Worm (Caenorhabditis elegans) whole organism, L4 larva: Measurements from ENCODE around the gene F14D12.1.

Experiments used
- D1046.2 ChIP-seq: fragments of 200-800 bp; sonication (Bioruptor generic); IDR thresholded peaks from 2 replicates; pipeline ENCODE4 v1.3.6; 2022; ENCODE audit warnings: missing genetic modification characterization, missing compliant biosample characterization
- F37D6.2 ChIP-seq: sonication (generic microtip); optimal IDR thresholded peaks from 2 replicates; lab custom pipeline; 2016; ENCODE audit warnings: mild to moderate bottlenecking, missing genetic modification characterization, missing compliant biosample characterization
- F44E2.7 ChIP-seq: fragments of 200-800 bp; sonication (Bioruptor generic); IDR thresholded peaks from 2 replicates; pipeline ENCODE4 v2.1.2; 2022; ENCODE audit warnings: missing genetic modification characterization, missing compliant biosample characterization
- R02D3.7 ChIP-seq: fragments of 150-350 bp; sonication (generic microtip); optimal IDR thresholded peaks from 3 replicates; lab custom pipeline; 2014; ENCODE audit warnings: missing biosample characterization, missing genetic modification characterization
- T20F7.1 ChIP-seq: fragments of 200-800 bp; sonication (Bioruptor generic); optimal IDR thresholded peaks from 2 replicates; lab custom pipeline; 2018; ENCODE audit warnings: mild to moderate bottlenecking, missing genetic modification characterization, missing compliant biosample characterization
- T26A8.4 ChIP-seq: fragments of 200-800 bp; sonication (Bioruptor generic); IDR thresholded peaks from 2 replicates; pipeline ENCODE4 v1.3.6; 2022; ENCODE audit warnings: missing genetic modification characterization, missing compliant biosample characterization
- Y5F2A.4 ChIP-seq: fragments of 200-800 bp; sonication (Bioruptor generic); optimal IDR thresholded peaks from 2 replicates; lab custom pipeline; 2018; ENCODE audit warnings: mild to moderate bottlenecking, missing genetic modification characterization, missing compliant biosample characterization
- Y75B8A.6 ChIP-seq: fragments of 200-800 bp; sonication (Bioruptor generic); IDR thresholded peaks from 2 replicates; pipeline ENCODE4 v1.3.6; 2022; ENCODE audit warnings: missing genetic modification reagents, missing genetic modification characterization, missing compliant biosample characterization
- aha-1 ChIP-seq: fragments of 150-350 bp; peaks from one replicate; lab custom pipeline; 2014; ENCODE audit warnings: missing biosample characterization, missing genetic modification characterization
- aly-2 ChIP-seq: sonication (generic microtip); optimal IDR thresholded peaks from 2 replicates; lab custom pipeline; 2018; ENCODE audit warnings: missing biosample characterization, missing genetic modification characterization
- attf-4 ChIP-seq: sonication (generic microtip); optimal IDR thresholded peaks from 3 replicates; lab custom pipeline; 2017; ENCODE audit warnings: missing biosample characterization, missing genetic modification characterization
- ceh-28 ChIP-seq: fragments of 150-350 bp; optimal IDR thresholded peaks from 2 replicates; lab custom pipeline; 2014; ENCODE audit warnings: missing biosample characterization, missing genetic modification reagents, missing genetic modification characterization
- ceh-82 ChIP-seq: sonication (generic microtip); optimal IDR thresholded peaks from 2 replicates; lab custom pipeline; 2017; ENCODE audit warnings: missing biosample characterization, missing genetic modification characterization
- ces-1 ChIP-seq: fragments of 150-350 bp; sonication (generic microtip); optimal IDR thresholded peaks from 4 replicates; lab custom pipeline; 2014; ENCODE audit warnings: missing biosample characterization, missing genetic modification reagents, missing genetic modification characterization
- daf-12 ChIP-seq: fragments of 150-350 bp; optimal IDR thresholded peaks from 2 replicates; lab custom pipeline; 2014; ENCODE audit warnings: missing biosample characterization, missing genetic modification reagents, missing genetic modification characterization
- daf-19 ChIP-seq: fragments of 200-800 bp; sonication (Bioruptor generic); conservative IDR thresholded peaks from 2 replicates; pipeline ENCODE4 v1.3.6; 2022; ENCODE audit warnings: missing genetic modification characterization, missing compliant biosample characterization
- daf-8 ChIP-seq: fragments of 200-800 bp; sonication (Bioruptor generic); IDR thresholded peaks from 2 replicates; pipeline ENCODE4 v1.3.6; 2022; ENCODE audit warnings: missing genetic modification characterization, missing compliant biosample characterization
- dmd-6 ChIP-seq: fragments of 200-800 bp; sonication (Bioruptor generic); IDR thresholded peaks from 2 replicates; pipeline ENCODE4 v1.3.6; 2022; ENCODE audit warnings: missing genetic modification reagents, missing genetic modification characterization, missing compliant biosample characterization
- dpl-1 ChIP-seq: fragments of 150-350 bp; optimal IDR thresholded peaks from 2 replicates; lab custom pipeline; 2014; ENCODE audit warnings: missing biosample characterization, missing genetic modification reagents, missing genetic modification characterization
- egl-27 ChIP-seq: sonication (generic microtip); optimal IDR thresholded peaks from 3 replicates; lab custom pipeline; 2017; ENCODE audit warnings: missing biosample characterization, missing genetic modification reagents, missing genetic modification characterization
- egl-43 ChIP-seq: fragments of 200-800 bp; sonication (Bioruptor generic); IDR thresholded peaks from 2 replicates; pipeline ENCODE4 v1.3.6; 2022; ENCODE audit warnings: missing genetic modification reagents, missing genetic modification characterization, missing compliant biosample characterization
- fos-1 ChIP-seq: fragments of 150-350 bp; optimal IDR thresholded peaks from 2 replicates; lab custom pipeline; 2014; ENCODE audit warnings: missing biosample characterization, missing genetic modification characterization
- hif-1 ChIP-seq, 2 experiments: sonication (generic microtip); optimal IDR thresholded peaks; 2 replicates each; lab custom pipeline; 2016 to 2017; ENCODE audit warnings: missing compliant biosample characterization in 2 of 2, missing genetic modification characterization in 2 of 2, missing genetic modification reagents in 2 of 2, missing genotype in 2 of 2, mild to moderate bottlenecking in 1 of 2
- hlh-30 ChIP-seq: sonication (generic microtip); optimal IDR thresholded peaks from 2 replicates; lab custom pipeline; 2017; ENCODE audit warnings: antibody characterized with exemption, mild to moderate bottlenecking, missing genetic modification characterization, missing compliant biosample characterization; ENCODE audit not compliant: insufficient read depth
- jun-1 ChIP-seq: fragments of 150-350 bp; optimal IDR thresholded peaks from 2 replicates; lab custom pipeline; 2014; ENCODE audit warnings: missing biosample characterization, missing genetic modification reagents, missing genetic modification characterization
- lin-13 ChIP-seq: fragments of 150-350 bp; optimal IDR thresholded peaks from 2 replicates; lab custom pipeline; 2014; ENCODE audit warnings: missing biosample characterization, missing genetic modification reagents, missing genetic modification characterization
- lin-38 ChIP-seq: fragments of 200-800 bp; sonication (Bioruptor generic); IDR thresholded peaks from 2 replicates; pipeline ENCODE4 v1.3.6; 2022; ENCODE audit warnings: missing genetic modification reagents, missing genetic modification characterization, missing compliant biosample characterization
- lir-3 ChIP-seq: sonication (generic microtip); optimal IDR thresholded peaks from 2 replicates; lab custom pipeline; 2016; ENCODE audit warnings: mild to moderate bottlenecking, missing genetic modification characterization, missing compliant biosample characterization
- lsy-2 ChIP-seq, 2 experiments: fragments of 150-350 bp in 1 of 2; sonication (generic microtip) in 1 of 2; optimal IDR thresholded peaks; 2 replicates each; lab custom pipeline; 2014 to 2017; ENCODE audit warnings: missing biosample characterization in 2 of 2, missing genetic modification characterization in 2 of 2
- madf-9 ChIP-seq: fragments of 200-800 bp; sonication (Bioruptor generic); conservative IDR thresholded peaks from 2 replicates; pipeline ENCODE4 v1.3.6; 2022; ENCODE audit warnings: missing genetic modification reagents, missing genetic modification characterization, missing compliant biosample characterization
- mes-2 ChIP-seq: sonication (generic microtip); optimal IDR thresholded peaks from 2 replicates; lab custom pipeline; 2016; ENCODE audit warnings: missing genotype, mild to moderate bottlenecking, missing genetic modification characterization, missing compliant biosample characterization; ENCODE audit not compliant: poor library complexity, severe bottlenecking
- mxl-3 ChIP-seq: fragments of 200-800 bp; sonication (Bioruptor generic); optimal IDR thresholded peaks from 2 replicates; lab custom pipeline; 2018; ENCODE audit warnings: mild to moderate bottlenecking, missing genetic modification characterization, missing compliant biosample characterization
- nhr-10 ChIP-seq: fragments of 150-350 bp; optimal IDR thresholded peaks from 2 replicates; lab custom pipeline; 2014; ENCODE audit warnings: missing biosample characterization, missing genetic modification characterization
- nhr-102 ChIP-seq: sonication (generic microtip); optimal IDR thresholded peaks from 2 replicates; lab custom pipeline; 2016; ENCODE audit warnings: mild to moderate bottlenecking, missing genetic modification characterization, moderate library complexity, missing compliant biosample characterization
- nhr-28 ChIP-seq: fragments of 150-350 bp; optimal IDR thresholded peaks from 2 replicates; lab custom pipeline; 2014; ENCODE audit warnings: missing biosample characterization, missing genetic modification characterization
- nhr-48 ChIP-seq: sonication (generic microtip); optimal IDR thresholded peaks from 2 replicates; lab custom pipeline; 2016; ENCODE audit warnings: mild to moderate bottlenecking, missing genetic modification characterization, missing compliant biosample characterization
- nhr-76 ChIP-seq: fragments of 150-350 bp; optimal IDR thresholded peaks from 2 replicates; lab custom pipeline; 2014; ENCODE audit warnings: missing biosample characterization, missing genetic modification characterization
- nhr-77 ChIP-seq: fragments of 150-350 bp; optimal IDR thresholded peaks from 2 replicates; lab custom pipeline; 2014; ENCODE audit warnings: missing biosample characterization, missing genetic modification characterization
- pha-4 ChIP-seq, 2 experiments: fragments of 150-350 bp in 1 of 2; fragments of 200-800 bp in 1 of 2; sonication (Bioruptor generic) in 1 of 2; IDR thresholded peaks in 1 of 2; optimal IDR thresholded peaks in 1 of 2; 2 replicates each; pipeline versions ENCODE4 v1.3.6 to Lab custom; 2014 to 2022; ENCODE audit warnings: missing genetic modification characterization in 2 of 2, missing genetic modification reagents in 2 of 2, missing biosample characterization in 1 of 2, missing compliant biosample characterization in 1 of 2
- pqm-1 ChIP-seq: sonication (generic microtip); optimal IDR thresholded peaks from 2 replicates; lab custom pipeline; 2017; ENCODE audit warnings: missing biosample characterization, missing genetic modification characterization
- rbr-2 ChIP-seq: sonication (generic microtip); optimal IDR thresholded peaks from 2 replicates; lab custom pipeline; 2016; ENCODE audit warnings: missing genotype, missing genetic modification characterization, missing compliant biosample characterization
- set-16 ChIP-seq: fragments of 200-800 bp; sonication (Bioruptor generic); IDR thresholded peaks from 2 replicates; pipeline ENCODE4 v1.3.6; 2022; ENCODE audit warnings: missing genetic modification reagents, missing genetic modification characterization, missing compliant biosample characterization
- snpc-1.2 ChIP-seq: fragments of 200-800 bp; sonication (Bioruptor generic); IDR thresholded peaks from 2 replicates; pipeline ENCODE4 v1.3.6; 2022; ENCODE audit warnings: missing genetic modification reagents, missing genetic modification characterization, missing compliant biosample characterization
- snpc-4 ChIP-seq: fragments of 150-350 bp; optimal IDR thresholded peaks from 2 replicates; lab custom pipeline; 2014; ENCODE audit warnings: missing biosample characterization, missing genetic modification characterization
- unc-130 ChIP-seq: sonication (generic microtip); optimal IDR thresholded peaks from 2 replicates; lab custom pipeline; 2016; ENCODE audit warnings: missing genetic modification reagents, missing genetic modification characterization, missing compliant biosample characterization
- unc-39 ChIP-seq: sonication (generic microtip); optimal IDR thresholded peaks from 2 replicates; lab custom pipeline; 2017; ENCODE audit warnings: missing biosample characterization, missing genetic modification characterization
- unc-62 ChIP-seq, 3 experiments: fragments of 150-350 bp in 1 of 3; sonication (generic microtip); optimal IDR thresholded peaks in 2 of 3; peaks in 1 of 3; 1 replicate in 1 of 3; 2 replicates in 2 of 3; lab custom pipeline; 2014 to 2017; ENCODE audit warnings: missing biosample characterization in 3 of 3, missing genetic modification characterization in 3 of 3, missing genetic modification reagents in 3 of 3, missing genotype in 1 of 3
- vab-7 ChIP-seq: fragments of 200-800 bp; sonication (Bioruptor generic); IDR thresholded peaks from 2 replicates; pipeline ENCODE4 v1.3.6; 2022; ENCODE audit warnings: missing genetic modification reagents, missing genetic modification characterization, missing compliant biosample characterization
- zfp-2 ChIP-seq: sonication (generic microtip); optimal IDR thresholded peaks from 2 replicates; lab custom pipeline; 2016; ENCODE audit warnings: mild to moderate bottlenecking, missing genetic modification characterization, missing compliant biosample characterization
- ztf-11 ChIP-seq: fragments of 150-350 bp; optimal IDR thresholded peaks from 2 replicates; lab custom pipeline; 2014; ENCODE audit warnings: missing biosample characterization, missing genetic modification characterization

The F14D12.1 gene

DNA sequence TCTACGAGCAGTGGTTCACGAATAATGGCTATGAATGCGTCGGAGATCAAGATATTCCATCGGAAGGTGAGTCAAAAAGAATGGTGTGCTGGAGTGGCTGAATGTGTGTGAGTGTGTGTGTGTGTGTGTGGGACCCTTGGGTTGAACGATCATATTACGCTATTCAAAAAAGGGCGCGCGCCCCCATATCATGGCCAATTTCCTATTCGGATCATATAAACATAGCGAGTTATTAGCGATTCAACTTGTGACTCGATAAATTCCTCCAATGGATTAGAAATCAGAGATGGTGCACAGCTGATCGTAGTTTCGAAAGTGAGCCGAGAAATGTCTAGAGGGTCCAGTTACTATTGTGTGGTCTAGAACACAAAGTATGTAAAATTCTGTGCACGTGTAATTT, 44.3 kb downstream of the F14D12.1 start, which contains the start of gene srv-7:
Gene srv-7, minus strand, starts transcription at position 101 of the 400 bp plus-strand sequence.
- TF ChIP-seq pha-4 (GFP tag; IDR thresholded peaks at IDR 0.05; lab: Robert Waterston, UW) = no peak
- no peak for TF ChIP-seq pha-4 (tag; optimal IDR thresholded peaks at IDR 0.05; lab: Kevin White, UChicago)
- TF ChIP-seq T20F7.1 (GFP tag; lab: Kevin White, UChicago) = no peak
- TF ChIP-seq egl-27 (tag; lab: Kevin White, UChicago) = no peak
- TF ChIP-seq jun-1 = no peak
- no peak for TF ChIP-seq unc-130
- TF ChIP-seq nhr-76 = no peak
- no peak for TF ChIP-seq zfp-2 (tag; lab: Kevin White, UChicago)
- no peak for TF ChIP-seq nhr-48 (tag; lab: Kevin White, UChicago)
- TF ChIP-seq dpl-1 = no peak
- TF ChIP-seq lir-3 (tag; lab: Kevin White, UChicago) = no peak
- no peak for TF ChIP-seq lin-38 (GFP tag; lab: Robert Waterston, UW)
- no peak for TF ChIP-seq daf-8 (GFP tag; lab: Robert Waterston, UW)
- no peak for TF ChIP-seq mxl-3 (GFP tag; lab: Kevin White, UChicago)

DNA sequence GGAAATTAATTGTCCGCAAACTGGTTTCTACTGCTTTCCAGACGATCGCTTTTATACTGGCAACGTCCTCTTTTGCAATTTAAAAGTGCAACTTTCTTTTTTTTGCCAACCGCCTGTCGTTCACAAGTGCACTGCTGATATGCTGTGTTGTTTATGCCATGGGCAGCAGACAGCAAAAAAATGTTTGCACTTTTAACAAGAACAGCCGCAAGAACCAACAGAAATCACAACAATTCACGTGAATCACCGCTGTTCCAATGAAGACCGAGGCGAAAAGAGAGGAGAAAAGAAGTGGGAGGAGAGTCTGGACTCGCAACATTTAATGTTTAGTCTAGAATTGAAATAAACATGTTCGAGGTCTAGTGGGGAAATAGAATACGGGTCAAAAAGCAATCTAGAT, 50.2 kb downstream of the F14D12.1 start, which contains the start of gene T22B7.7:
Gene T22B7.7, minus strand, starts transcription at position 262 of the 400 bp plus-strand sequence.
- TF ChIP-seq daf-8 (GFP tag; lab: Robert Waterston, UW) = no peak
- TF ChIP-seq hif-1 (tag; optimal IDR thresholded peaks at IDR 0.05; lab: Kevin White, UChicago) = peak in 1 of 2 experiments; percentile 57
- no peak for TF ChIP-seq snpc-1.2 (GFP tag; lab: Robert Waterston, UW)
- TF ChIP-seq R02D3.7 (tag; lab: Kevin White, UChicago) = no peak
- TF ChIP-seq lin-13 = peak; percentile 0
- no peak for TF ChIP-seq set-16 (GFP tag; lab: Robert Waterston, UW)
- TF ChIP-seq unc-39 = no peak
- no peak for TF ChIP-seq ceh-28
- TF ChIP-seq daf-19 (GFP tag; lab: Robert Waterston, UW) = no peak
- peak; percentile 78 for TF ChIP-seq nhr-28 (tag; lab: Kevin White, UChicago)
- no peak for TF ChIP-seq rbr-2
- TF ChIP-seq nhr-77 = peak; percentile 3
- TF ChIP-seq ces-1 (GFP tag; lab: Kevin White, UChicago) = no peak
- TF ChIP-seq aly-2 (tag; lab: Kevin White, UChicago) = no peak
- no peak for TF ChIP-seq egl-43
- TF ChIP-seq nhr-48 (tag; lab: Kevin White, UChicago) = peak; percentile 79
- TF ChIP-seq F44E2.7 (GFP tag; lab: Robert Waterston, UW) = no peak
- peak; percentile 96 for TF ChIP-seq dmd-6 (GFP tag; lab: Robert Waterston, UW)
- no peak for TF ChIP-seq snpc-4 (tag; lab: Kevin White, UChicago)
- no peak for TF ChIP-seq Y75B8A.6 (GFP tag; lab: Robert Waterston, UW)
- no peak for TF ChIP-seq ceh-82 (tag; lab: Kevin White, UChicago)
- peak; percentile 82 for TF ChIP-seq aha-1
- no peak for TF ChIP-seq D1046.2 (GFP tag; lab: Robert Waterston, UW)
- TF ChIP-seq madf-9 = no peak
- TF ChIP-seq F37D6.2 (tag; lab: Kevin White, UChicago) = no peak
- TF ChIP-seq pqm-1 (tag; lab: Kevin White, UChicago) = peak; percentile 42
- no peak for TF ChIP-seq lin-38 (GFP tag; lab: Robert Waterston, UW)
- TF ChIP-seq nhr-102 (tag; lab: Kevin White, UChicago) = no peak
- TF ChIP-seq nhr-10 (tag; lab: Kevin White, UChicago) = no peak
- no peak for TF ChIP-seq lsy-2 (tag; optimal IDR thresholded peaks at IDR 0.05; lab: Kevin White, UChicago)
- TF ChIP-seq T20F7.1 (GFP tag; lab: Kevin White, UChicago) = no peak
- no peak for TF ChIP-seq daf-12 (tag; lab: Kevin White, UChicago)
- no peak for TF ChIP-seq mes-2 (tag; lab: Kevin White, UChicago)
- no peak for TF ChIP-seq T26A8.4
- no peak for TF ChIP-seq ztf-11 (tag; lab: Kevin White, UChicago)
- no peak for TF ChIP-seq attf-4 (tag; lab: Kevin White, UChicago)
- no peak for TF ChIP-seq fos-1
- no peak for TF ChIP-seq Y5F2A.4 (GFP tag; lab: Kevin White, UChicago)
- TF ChIP-seq hlh-30 = peak; percentile 80
- TF ChIP-seq vab-7 = no peak
- TF ChIP-seq unc-62 (GFP tag; optimal IDR thresholded peaks at IDR 0.05 in 1 of 2; lab: Kevin White, UChicago) = no peak
- no peak for TF ChIP-seq unc-62 (tag; optimal IDR thresholded peaks at IDR 0.05; lab: Kevin White, UChicago)
